Worm (Caenorhabditis elegans) whole organism, L4 larva: ENCODE results near the gene F41G3.3.

Experiments used
- D1046.2 ChIP-seq: fragments of 200-800 bp; sonication (Bioruptor generic); IDR thresholded peaks from 2 replicates; pipeline ENCODE4 v1.3.6; 2022; ENCODE audit warnings: missing genetic modification characterization, missing compliant biosample characterization
- F10B5.3 ChIP-seq: sonication (generic microtip); optimal IDR thresholded peaks from 2 replicates; lab custom pipeline; 2016; ENCODE audit warnings: mild to moderate bottlenecking, missing genetic modification characterization, missing compliant biosample characterization
- F37D6.2 ChIP-seq: sonication (generic microtip); optimal IDR thresholded peaks from 2 replicates; lab custom pipeline; 2016; ENCODE audit warnings: mild to moderate bottlenecking, missing genetic modification characterization, missing compliant biosample characterization
- F49E8.2 ChIP-seq: sonication (generic microtip); optimal IDR thresholded peaks from 2 replicates; lab custom pipeline; 2016; ENCODE audit warnings: missing compliant biosample characterization, mild to moderate bottlenecking, missing genetic modification characterization, borderline replicate concordance
- Y48G9A.11 ChIP-seq: fragments of 200-800 bp; sonication (Bioruptor generic); IDR thresholded peaks from 2 replicates; pipeline ENCODE4 v1.3.6; 2022; ENCODE audit warnings: missing genetic modification reagents, missing genetic modification characterization, missing compliant biosample characterization
- Y75B8A.6 ChIP-seq: fragments of 200-800 bp; sonication (Bioruptor generic); IDR thresholded peaks from 2 replicates; pipeline ENCODE4 v1.3.6; 2022; ENCODE audit warnings: missing genetic modification reagents, missing genetic modification characterization, missing compliant biosample characterization
- ZK337.2 ChIP-seq: fragments of 200-800 bp; sonication (Bioruptor generic); IDR thresholded peaks from 2 replicates; pipeline ENCODE4 v1.3.6; 2022; ENCODE audit warnings: missing genetic modification reagents, missing genetic modification characterization, missing compliant biosample characterization
- aly-2 ChIP-seq: sonication (generic microtip); optimal IDR thresholded peaks from 2 replicates; lab custom pipeline; 2018; ENCODE audit warnings: missing biosample characterization, missing genetic modification characterization
- arid-1 ChIP-seq: fragments of 200-800 bp; sonication (Bioruptor generic); conservative IDR thresholded peaks from 2 replicates; pipeline ENCODE4 v1.3.6; 2022; ENCODE audit warnings: missing genetic modification reagents, missing genetic modification characterization, missing compliant biosample characterization
- attf-4 ChIP-seq: sonication (generic microtip); optimal IDR thresholded peaks from 3 replicates; lab custom pipeline; 2017; ENCODE audit warnings: missing biosample characterization, missing genetic modification characterization
- ceh-20 ChIP-seq: fragments of 200-800 bp; sonication (Bioruptor generic); IDR thresholded peaks from 2 replicates; pipeline ENCODE4 v1.3.6; 2022; ENCODE audit warnings: missing genetic modification reagents, missing genetic modification characterization, missing compliant biosample characterization
- daf-12 ChIP-seq: fragments of 150-350 bp; optimal IDR thresholded peaks from 2 replicates; lab custom pipeline; 2014; ENCODE audit warnings: missing biosample characterization, missing genetic modification reagents, missing genetic modification characterization
- dmd-8 ChIP-seq: fragments of 200-800 bp; sonication (Bioruptor generic); IDR thresholded peaks from 2 replicates; pipeline ENCODE4 v1.3.6; 2022; ENCODE audit warnings: missing genetic modification characterization, missing compliant biosample characterization
- dpl-1 ChIP-seq: fragments of 150-350 bp; optimal IDR thresholded peaks from 2 replicates; lab custom pipeline; 2014; ENCODE audit warnings: missing biosample characterization, missing genetic modification reagents, missing genetic modification characterization
- egl-43 ChIP-seq: fragments of 200-800 bp; sonication (Bioruptor generic); IDR thresholded peaks from 2 replicates; pipeline ENCODE4 v1.3.6; 2022; ENCODE audit warnings: missing genetic modification reagents, missing genetic modification characterization, missing compliant biosample characterization
- hlh-30 ChIP-seq: sonication (generic microtip); optimal IDR thresholded peaks from 2 replicates; lab custom pipeline; 2017; ENCODE audit warnings: antibody characterized with exemption, mild to moderate bottlenecking, missing genetic modification characterization, missing compliant biosample characterization; ENCODE audit not compliant: insufficient read depth
- hmg-1.1 ChIP-seq: fragments of 200-800 bp; sonication (Bioruptor generic); IDR thresholded peaks from 2 replicates; pipeline ENCODE4 v1.3.6; 2022; ENCODE audit warnings: missing genetic modification reagents, missing genetic modification characterization, missing compliant biosample characterization
- lim-7 ChIP-seq: fragments of 200-800 bp; sonication (Bioruptor generic); IDR thresholded peaks from 2 replicates; pipeline ENCODE4 v1.3.6; 2022; ENCODE audit warnings: missing genetic modification characterization, missing compliant biosample characterization
- lin-1 ChIP-seq: fragments of 200-800 bp; sonication (Bioruptor generic); IDR thresholded peaks from 2 replicates; pipeline ENCODE4 v1.3.6; 2022; ENCODE audit warnings: missing genetic modification reagents, missing genetic modification characterization, missing compliant biosample characterization
- lin-13 ChIP-seq: fragments of 150-350 bp; optimal IDR thresholded peaks from 2 replicates; lab custom pipeline; 2014; ENCODE audit warnings: missing biosample characterization, missing genetic modification reagents, missing genetic modification characterization
- lin-15B ChIP-seq: fragments of 150-350 bp; sonication (generic microtip); optimal IDR thresholded peaks from 3 replicates; lab custom pipeline; 2014; ENCODE audit warnings: missing biosample characterization, missing genetic modification characterization
- lin-38 ChIP-seq: fragments of 200-800 bp; sonication (Bioruptor generic); IDR thresholded peaks from 2 replicates; pipeline ENCODE4 v1.3.6; 2022; ENCODE audit warnings: missing genetic modification reagents, missing genetic modification characterization, missing compliant biosample characterization
- lin-39 ChIP-seq: fragments of 150-350 bp; optimal IDR thresholded peaks from 2 replicates; lab custom pipeline; 2014; ENCODE audit warnings: missing biosample characterization, missing genetic modification reagents, missing genetic modification characterization
- mdl-1 ChIP-seq, 2 experiments: fragments of 150-350 bp in 1 of 2; sonication (generic microtip) in 1 of 2; optimal IDR thresholded peaks; 2 replicates each; lab custom pipeline; 2014 to 2017; ENCODE audit warnings: missing biosample characterization in 2 of 2, missing genetic modification characterization in 2 of 2
- mdt-29 ChIP-seq: fragments of 200-800 bp; sonication (Bioruptor generic); IDR thresholded peaks from 2 replicates; pipeline ENCODE4 v1.3.6; 2022; ENCODE audit warnings: missing genetic modification reagents, missing genetic modification characterization, missing compliant biosample characterization
- mxl-2 ChIP-seq: fragments of 200-800 bp; sonication (Bioruptor generic); conservative IDR thresholded peaks from 2 replicates; pipeline ENCODE4 v1.3.6; 2022; ENCODE audit warnings: missing genetic modification reagents, missing genetic modification characterization, missing compliant biosample characterization
- mxl-3 ChIP-seq: fragments of 200-800 bp; sonication (Bioruptor generic); optimal IDR thresholded peaks from 2 replicates; lab custom pipeline; 2018; ENCODE audit warnings: mild to moderate bottlenecking, missing genetic modification characterization, missing compliant biosample characterization
- nhr-10 ChIP-seq: fragments of 150-350 bp; optimal IDR thresholded peaks from 2 replicates; lab custom pipeline; 2014; ENCODE audit warnings: missing biosample characterization, missing genetic modification characterization
- nhr-102 ChIP-seq: sonication (generic microtip); optimal IDR thresholded peaks from 2 replicates; lab custom pipeline; 2016; ENCODE audit warnings: mild to moderate bottlenecking, missing genetic modification characterization, moderate library complexity, missing compliant biosample characterization
- nhr-42 ChIP-seq: fragments of 200-800 bp; sonication (Bioruptor generic); IDR thresholded peaks from 2 replicates; pipeline ENCODE4 v1.3.6; 2022; ENCODE audit warnings: missing genetic modification characterization, missing compliant biosample characterization
- nhr-48 ChIP-seq: sonication (generic microtip); optimal IDR thresholded peaks from 2 replicates; lab custom pipeline; 2016; ENCODE audit warnings: mild to moderate bottlenecking, missing genetic modification characterization, missing compliant biosample characterization
- nhr-6 ChIP-seq: fragments of 150-350 bp; optimal IDR thresholded peaks from 2 replicates; lab custom pipeline; 2014; ENCODE audit warnings: missing biosample characterization, missing genetic modification characterization
- pha-4 ChIP-seq, 2 experiments: fragments of 150-350 bp in 1 of 2; fragments of 200-800 bp in 1 of 2; sonication (Bioruptor generic) in 1 of 2; IDR thresholded peaks in 1 of 2; optimal IDR thresholded peaks in 1 of 2; 2 replicates each; pipeline versions ENCODE4 v1.3.6 to Lab custom; 2014 to 2022; ENCODE audit warnings: missing genetic modification characterization in 2 of 2, missing genetic modification reagents in 2 of 2, missing biosample characterization in 1 of 2, missing compliant biosample characterization in 1 of 2
- php-3 ChIP-seq: fragments of 200-800 bp; sonication (Bioruptor generic); IDR thresholded peaks from 2 replicates; pipeline ENCODE4 v1.3.6; 2022; ENCODE audit warnings: missing genetic modification reagents, missing genetic modification characterization, missing compliant biosample characterization
- sdz-12 ChIP-seq: fragments of 200-800 bp; sonication (Bioruptor generic); optimal IDR thresholded peaks from 2 replicates; lab custom pipeline; 2018; ENCODE audit warnings: mild to moderate bottlenecking, missing genetic modification characterization, missing compliant biosample characterization
- skn-1 ChIP-seq: fragments of 150-350 bp; optimal IDR thresholded peaks from 2 replicates; lab custom pipeline; 2014; ENCODE audit warnings: missing biosample characterization, missing genetic modification characterization
- snpc-1.2 ChIP-seq: fragments of 200-800 bp; sonication (Bioruptor generic); IDR thresholded peaks from 2 replicates; pipeline ENCODE4 v1.3.6; 2022; ENCODE audit warnings: missing genetic modification reagents, missing genetic modification characterization, missing compliant biosample characterization
- spr-3 ChIP-seq: fragments of 200-800 bp; sonication (Bioruptor generic); optimal IDR thresholded peaks from 2 replicates; lab custom pipeline; 2018; ENCODE audit warnings: mild to moderate bottlenecking, missing genetic modification characterization, missing compliant biosample characterization
- tag-97 ChIP-seq: fragments of 200-800 bp; sonication (Bioruptor generic); IDR thresholded peaks from 2 replicates; pipeline ENCODE4 v1.3.6; 2022; ENCODE audit warnings: missing genetic modification characterization, missing compliant biosample characterization
- tra-1 ChIP-seq: fragments of 200-800 bp; sonication (Bioruptor generic); IDR thresholded peaks from 2 replicates; pipeline ENCODE4 v1.3.6; 2022; ENCODE audit warnings: missing genetic modification reagents, missing genetic modification characterization, missing compliant biosample characterization
- zfp-2 ChIP-seq: sonication (generic microtip); optimal IDR thresholded peaks from 2 replicates; lab custom pipeline; 2016; ENCODE audit warnings: mild to moderate bottlenecking, missing genetic modification characterization, missing compliant biosample characterization
- ztf-11 ChIP-seq: fragments of 150-350 bp; optimal IDR thresholded peaks from 2 replicates; lab custom pipeline; 2014; ENCODE audit warnings: missing biosample characterization, missing genetic modification characterization
- ztf-7 ChIP-seq: fragments of 150-350 bp; optimal IDR thresholded peaks from 2 replicates; lab custom pipeline; 2014; ENCODE audit warnings: missing biosample characterization, missing genetic modification characterization

F41G3.3 gene

DNA sequence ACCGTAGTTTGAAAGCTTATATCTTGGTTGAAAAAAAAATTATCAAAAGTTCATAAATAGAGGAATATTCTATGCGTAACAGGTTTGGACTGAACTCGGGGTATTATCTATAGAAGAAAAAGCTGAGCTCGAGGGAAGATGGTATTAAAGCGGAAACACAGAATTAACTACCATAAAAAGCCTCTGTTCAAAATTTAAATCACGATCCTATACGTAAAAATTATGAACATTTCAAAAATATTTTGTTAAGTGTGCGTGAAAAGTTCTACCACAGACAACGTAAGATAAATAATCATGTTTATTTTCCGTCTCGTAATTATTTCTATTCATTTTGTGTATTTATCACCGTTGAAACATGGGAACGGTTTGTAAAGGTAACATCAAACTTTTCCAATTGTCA lies 9.9 kb upstream of the F41G3.3 start, which contains the start of gene F41G3.5:
F41G3.5 (plus strand) TSS at position 301 of the 400 bp plus-strand sequence.
- TF ChIP-seq tra-1 (GFP tag; lab: Robert Waterston, UW) (no peak), hlh-30 (no peak), egl-43 (GFP tag; lab: Robert Waterston, UW) (no peak), mdt-29 (GFP tag; lab: Robert Waterston, UW) (no peak), hmg-1.1 (GFP tag; lab: Robert Waterston, UW) (no peak), ceh-20 (no peak), dmd-8 (GFP tag; lab: Robert Waterston, UW) (no peak), Y48G9A.11 (GFP tag; lab: Robert Waterston, UW) (no peak), mdl-1 (tag; optimal IDR thresholded peaks at IDR 0.05; lab: Kevin White, UChicago) (no peak), mxl-3 (GFP tag; lab: Kevin White, UChicago) (no peak), nhr-48 (no peak), pha-4 (GFP tag; IDR thresholded peaks at IDR 0.05; lab: Robert Waterston, UW) (no peak), pha-4 (tag; optimal IDR thresholded peaks at IDR 0.05; lab: Kevin White, UChicago) (no peak), F10B5.3 (tag; lab: Kevin White, UChicago) (no peak), nhr-6 (tag; lab: Kevin White, UChicago) (no peak), F49E8.2 (no peak), dpl-1 (GFP tag; lab: Kevin White, UChicago) (no peak)

DNA sequence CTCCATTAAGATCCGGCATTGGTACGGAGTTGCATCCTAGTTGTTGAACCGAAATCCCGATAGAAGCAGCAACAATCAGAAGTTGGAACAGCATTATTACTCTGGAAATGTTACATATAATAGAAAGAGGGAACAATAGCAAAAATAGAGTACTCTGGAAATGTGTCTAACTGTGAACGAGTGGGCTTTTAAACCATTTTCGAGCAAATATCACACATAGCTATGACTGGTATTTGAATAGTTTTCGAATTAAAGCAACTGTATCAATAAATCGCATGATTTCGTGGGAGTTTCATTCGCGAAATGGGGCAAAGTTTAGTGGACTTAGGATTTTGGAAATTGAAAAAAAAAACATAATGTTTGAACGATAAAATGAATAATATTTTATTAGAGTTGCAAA lies 6.9 kb upstream of the F41G3.3 start, which contains the start of gene F41G3.10:
F41G3.10 (minus strand) TSS at position 101 of the 400 bp plus-strand sequence.
- TF ChIP-seq nhr-10 (tag; lab: Kevin White, UChicago) = no peak
- no peak for TF ChIP-seq F37D6.2 (tag; lab: Kevin White, UChicago)
- no peak for TF ChIP-seq nhr-6 (tag; lab: Kevin White, UChicago)
- no peak for TF ChIP-seq pha-4 (GFP tag; IDR thresholded peaks at IDR 0.05; lab: Robert Waterston, UW)
- TF ChIP-seq pha-4 (tag; optimal IDR thresholded peaks at IDR 0.05; lab: Kevin White, UChicago) = no peak
- TF ChIP-seq ZK337.2 (GFP tag; lab: Robert Waterston, UW) = no peak
- no peak for TF ChIP-seq ztf-7
- no peak for TF ChIP-seq lin-15B (tag; lab: Kevin White, UChicago)
- TF ChIP-seq Y75B8A.6 = no peak
- no peak for TF ChIP-seq mxl-3 (GFP tag; lab: Kevin White, UChicago)
- no peak for TF ChIP-seq lin-13 (GFP tag; lab: Kevin White, UChicago)
- TF ChIP-seq lin-38 (GFP tag; lab: Robert Waterston, UW) = no peak
- no peak for TF ChIP-seq ztf-11 (tag; lab: Kevin White, UChicago)
- TF ChIP-seq arid-1 = no peak
- no peak for TF ChIP-seq lin-39 (tag; lab: Kevin White, UChicago)
- TF ChIP-seq tag-97 (GFP tag; lab: Robert Waterston, UW) = no peak
- TF ChIP-seq aly-2 (tag; lab: Kevin White, UChicago) = no peak
- no peak for TF ChIP-seq spr-3
- TF ChIP-seq attf-4 (tag; lab: Kevin White, UChicago) = no peak
- TF ChIP-seq skn-1 (tag; lab: Kevin White, UChicago) = no peak
- no peak for TF ChIP-seq php-3 (GFP tag; lab: Robert Waterston, UW)
- TF ChIP-seq, all 104 proteins: peak for 0

DNA sequence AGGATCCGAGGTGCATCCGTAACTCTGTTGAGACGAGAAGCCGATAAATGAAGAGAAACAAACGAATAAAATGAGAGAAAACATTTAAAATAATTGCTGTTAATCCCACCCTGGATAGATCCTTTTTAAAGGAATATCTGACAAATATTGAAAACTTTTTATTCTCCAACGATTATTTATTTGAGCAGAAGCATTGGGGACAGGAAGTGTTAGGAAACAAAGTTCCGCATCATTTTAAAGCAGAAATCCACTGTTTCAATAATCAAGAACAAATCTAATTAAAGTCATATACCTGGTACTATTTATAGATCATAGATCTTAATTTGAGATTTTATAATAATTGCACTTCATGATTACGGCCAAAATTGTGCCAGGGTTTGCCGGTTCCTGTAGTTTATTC lies 5.4 kb upstream of the F41G3.3 start, which contains the start of gene F41G3.20:
F41G3.20 (minus strand) TSS at position 101 of the 400 bp plus-strand sequence.
- no peak for TF ChIP-seq zfp-2 (tag; lab: Kevin White, UChicago)
- no peak for TF ChIP-seq snpc-1.2 (GFP tag; lab: Robert Waterston, UW)

DNA sequence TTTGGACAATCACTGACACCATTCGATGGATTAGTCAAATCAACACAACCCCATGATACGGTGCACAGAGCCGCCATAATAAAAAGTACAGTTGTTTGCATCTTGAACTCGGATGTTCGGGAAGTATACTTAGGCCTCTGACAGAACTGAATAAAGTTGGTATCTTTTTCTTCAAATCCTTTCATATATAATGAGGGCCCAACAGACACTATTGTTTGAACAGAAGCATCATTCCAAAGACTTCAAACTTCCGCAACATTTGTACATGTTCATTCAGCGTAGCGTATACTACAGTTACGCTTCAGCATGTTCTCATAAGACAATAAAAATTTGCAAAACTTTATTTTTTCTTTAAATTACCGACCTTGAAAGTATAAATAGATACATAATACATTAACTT lies 4.3 kb upstream of the F41G3.3 start, which contains the start of gene F41G3.19:
F41G3.19 (minus strand) TSS at position 101 of the 400 bp plus-strand sequence.
- TF ChIP-seq lim-7 (GFP tag; lab: Robert Waterston, UW) (no peak), ztf-11 (tag; lab: Kevin White, UChicago) (no peak), attf-4 (tag; lab: Kevin White, UChicago) (no peak), lin-13 (GFP tag; lab: Kevin White, UChicago) (no peak), D1046.2 (GFP tag; lab: Robert Waterston, UW) (no peak), daf-12 (no peak), mxl-2 (GFP tag; lab: Robert Waterston, UW) (no peak), nhr-102 (tag; lab: Kevin White, UChicago) (no peak), sdz-12 (GFP tag; lab: Kevin White, UChicago) (no peak), nhr-42 (no peak), lin-1 (GFP tag; lab: Robert Waterston, UW) (no peak)
